Worm (Caenorhabditis elegans) whole organism, late embryonic: ENCODE results near the gene twk-6.
"Not testable (repeated sequence)": the region's sequence is repeated elsewhere in the genome, so short reads cannot be mapped to it uniquely, and the experiment has no call there.

Source experiments
- C08G9.2 ChIP-seq: sonication (generic microtip); optimal IDR thresholded peaks from 2 replicates; lab custom pipeline; 2016; ENCODE audit warnings: mild to moderate bottlenecking, missing genetic modification characterization, moderate library complexity, missing compliant biosample characterization
- C38D4.7 ChIP-seq: fragments of 200-800 bp; sonication (Bioruptor generic); optimal IDR thresholded peaks from 2 replicates; lab custom pipeline; 2018; ENCODE audit warnings: mild to moderate bottlenecking, missing genetic modification characterization, moderate library complexity, missing compliant biosample characterization
- K02D7.2 ChIP-seq: sonication (generic microtip); optimal IDR thresholded peaks from 2 replicates; lab custom pipeline; 2017; ENCODE audit warnings: mild to moderate bottlenecking, missing genetic modification characterization, missing compliant biosample characterization
- T23F11.4 ChIP-seq: fragments of 200-800 bp; sonication (Bioruptor generic); optimal IDR thresholded peaks from 2 replicates; lab custom pipeline; 2018; ENCODE audit warnings: mild to moderate bottlenecking, missing genetic modification characterization, missing compliant biosample characterization
- Y22D7AL.16 ChIP-seq: sonication (generic microtip); optimal IDR thresholded peaks from 2 replicates; lab custom pipeline; 2016; ENCODE audit warnings: missing genetic modification characterization, missing compliant biosample characterization
- ceh-14 ChIP-seq: sonication (generic microtip); optimal IDR thresholded peaks from 2 replicates; lab custom pipeline; 2016; ENCODE audit warnings: missing genotype, missing genetic modification characterization, missing compliant biosample characterization
- ceh-18 ChIP-seq: sonication (generic microtip); optimal IDR thresholded peaks from 2 replicates; lab custom pipeline; 2016; ENCODE audit warnings: missing genetic modification characterization, missing compliant biosample characterization
- ceh-22 ChIP-seq: sonication (generic microtip); optimal IDR thresholded peaks from 2 replicates; lab custom pipeline; 2017; ENCODE audit warnings: missing biosample characterization, missing genetic modification characterization
- ceh-30 ChIP-seq: fragments of 150-350 bp; optimal IDR thresholded peaks from 2 replicates; lab custom pipeline; 2014; ENCODE audit warnings: missing biosample characterization, missing genetic modification characterization
- ceh-31 ChIP-seq: sonication (generic microtip); optimal IDR thresholded peaks from 2 replicates; lab custom pipeline; 2016; ENCODE audit warnings: missing genetic modification characterization, missing compliant biosample characterization
- ceh-45 ChIP-seq: fragments of 200-800 bp; sonication (Bioruptor generic); IDR thresholded peaks from 2 replicates; pipeline ENCODE4 v1.3.6; 2022; ENCODE audit warnings: missing genetic modification reagents, missing genetic modification characterization, missing compliant biosample characterization
- ceh-48 ChIP-seq: sonication (generic microtip); optimal IDR thresholded peaks from 2 replicates; lab custom pipeline; 2016; ENCODE audit warnings: missing genetic modification characterization, inconsistent platforms, missing compliant biosample characterization
- che-1 ChIP-seq: sonication (generic microtip); optimal IDR thresholded peaks from 2 replicates; lab custom pipeline; 2016; ENCODE audit warnings: mild to moderate bottlenecking, missing genetic modification characterization, missing compliant biosample characterization
- dve-1 ChIP-seq: sonication (generic microtip); optimal IDR thresholded peaks from 2 replicates; lab custom pipeline; 2017; ENCODE audit warnings: antibody characterized with exemption, mild to moderate bottlenecking, missing genetic modification characterization, missing compliant biosample characterization
- elt-2 ChIP-seq: sonication (generic microtip); optimal IDR thresholded peaks from 2 replicates; lab custom pipeline; 2016; ENCODE audit warnings: missing genetic modification reagents, missing genetic modification characterization, missing compliant biosample characterization
- elt-4 ChIP-seq: sonication (generic microtip); optimal IDR thresholded peaks from 2 replicates; lab custom pipeline; 2016; ENCODE audit warnings: missing genetic modification characterization, missing compliant biosample characterization
- ets-4 ChIP-seq: sonication (generic microtip); optimal IDR thresholded peaks from 2 replicates; lab custom pipeline; 2016; ENCODE audit warnings: missing genetic modification characterization, missing compliant biosample characterization
- eyg-1 ChIP-seq: sonication (generic microtip); optimal IDR thresholded peaks from 2 replicates; lab custom pipeline; 2016; ENCODE audit warnings: missing genotype, missing genetic modification characterization, missing compliant biosample characterization
- fkh-6 ChIP-seq: sonication (generic microtip); optimal IDR thresholded peaks from 2 replicates; lab custom pipeline; 2016; ENCODE audit warnings: missing genetic modification characterization, missing compliant biosample characterization
- hlh-13 ChIP-seq: fragments of 200-800 bp; sonication (Bioruptor generic); optimal IDR thresholded peaks from 2 replicates; lab custom pipeline; 2018; ENCODE audit warnings: mild to moderate bottlenecking, missing genetic modification characterization, missing compliant biosample characterization
- hlh-15 ChIP-seq: sonication (generic microtip); optimal IDR thresholded peaks from 2 replicates; lab custom pipeline; 2016; ENCODE audit warnings: missing genetic modification characterization, missing compliant biosample characterization
- hlh-30 ChIP-seq: sonication (generic microtip); optimal IDR thresholded peaks from 2 replicates; lab custom pipeline; 2017; ENCODE audit warnings: antibody characterized with exemption, missing genetic modification characterization, missing compliant biosample characterization; ENCODE audit not compliant: insufficient read depth
- hlh-8 ChIP-seq: sonication (generic microtip); optimal IDR thresholded peaks from 2 replicates; lab custom pipeline; 2016; ENCODE audit warnings: missing genotype, missing genetic modification characterization, missing compliant biosample characterization
- lin-11 ChIP-seq: fragments of 200-800 bp; sonication (Bioruptor generic); optimal IDR thresholded peaks from 2 replicates; lab custom pipeline; 2018; ENCODE audit warnings: mild to moderate bottlenecking, missing genetic modification characterization, missing compliant biosample characterization
- madf-2 ChIP-seq: sonication (generic microtip); optimal IDR thresholded peaks from 2 replicates; lab custom pipeline; 2017; ENCODE audit warnings: missing genetic modification characterization, missing compliant biosample characterization
- mec-3 ChIP-seq: sonication (generic microtip); optimal IDR thresholded peaks from 2 replicates; lab custom pipeline; 2016; ENCODE audit warnings: borderline replicate concordance, missing genetic modification characterization, missing compliant biosample characterization
- nfya-1 ChIP-seq: sonication (generic microtip); optimal IDR thresholded peaks from 2 replicates; lab custom pipeline; 2017; ENCODE audit warnings: missing genetic modification characterization, mild to moderate bottlenecking, missing compliant biosample characterization, antibody characterized with exemption, moderate library complexity
- npax-4 ChIP-seq: sonication (generic microtip); optimal IDR thresholded peaks from 2 replicates; lab custom pipeline; 2016; ENCODE audit warnings: missing genetic modification characterization, missing compliant biosample characterization
- pag-3 ChIP-seq: sonication (generic microtip); optimal IDR thresholded peaks from 2 replicates; lab custom pipeline; 2016; ENCODE audit warnings: missing compliant biosample characterization, missing genetic modification characterization, borderline replicate concordance
- pat-9 ChIP-seq: fragments of 200-800 bp; sonication (Bioruptor generic); optimal IDR thresholded peaks from 2 replicates; lab custom pipeline; 2018; ENCODE audit warnings: mild to moderate bottlenecking, missing genetic modification characterization, moderate library complexity, missing compliant biosample characterization
- pha-2 ChIP-seq: sonication (generic microtip); optimal IDR thresholded peaks from 2 replicates; lab custom pipeline; 2017; ENCODE audit warnings: mild to moderate bottlenecking, missing genetic modification characterization, missing compliant biosample characterization
- pha-4 ChIP-seq: fragments of 150-350 bp; optimal IDR thresholded peaks from 2 replicates; lab custom pipeline; 2018; ENCODE audit warnings: missing biosample characterization, missing genetic modification reagents, missing genetic modification characterization
- pqm-1 ChIP-seq: sonication (generic microtip); optimal IDR thresholded peaks from 2 replicates; lab custom pipeline; 2016; ENCODE audit warnings: missing genetic modification characterization, missing compliant biosample characterization
- ref-2 ChIP-seq: sonication (generic microtip); optimal IDR thresholded peaks from 2 replicates; lab custom pipeline; 2016; ENCODE audit warnings: missing genetic modification characterization, missing compliant biosample characterization
- sdc-2 ChIP-seq: sonication (generic microtip); optimal IDR thresholded peaks from 2 replicates; lab custom pipeline; 2016; ENCODE audit warnings: missing genotype, missing genetic modification characterization, missing compliant biosample characterization
- sox-4 ChIP-seq: sonication (generic microtip); optimal IDR thresholded peaks from 2 replicates; lab custom pipeline; 2017; ENCODE audit warnings: mild to moderate bottlenecking, missing genetic modification characterization, inconsistent platforms, missing compliant biosample characterization
- tbx-2 ChIP-seq: sonication (generic microtip); optimal IDR thresholded peaks from 2 replicates; lab custom pipeline; 2016; ENCODE audit warnings: missing genetic modification characterization, missing compliant biosample characterization
- unc-42 ChIP-seq: sonication (generic microtip); optimal IDR thresholded peaks from 2 replicates; lab custom pipeline; 2016; ENCODE audit warnings: missing genotype, missing genetic modification characterization, missing compliant biosample characterization
- unc-55 ChIP-seq: sonication (generic microtip); optimal IDR thresholded peaks from 2 replicates; lab custom pipeline; 2017; ENCODE audit warnings: missing biosample characterization, missing genetic modification reagents, missing genetic modification characterization
- unc-86 ChIP-seq: sonication (generic microtip); optimal IDR thresholded peaks from 2 replicates; lab custom pipeline; 2016; ENCODE audit warnings: missing genetic modification characterization, missing compliant biosample characterization
- zip-5 ChIP-seq: sonication (generic microtip); optimal IDR thresholded peaks from 2 replicates; lab custom pipeline; 2016; ENCODE audit warnings: missing genetic modification characterization, missing compliant biosample characterization
- ztf-16 ChIP-seq: sonication (generic microtip); optimal IDR thresholded peaks from 2 replicates; lab custom pipeline; 2017; ENCODE audit warnings: missing genetic modification characterization, missing compliant biosample characterization

twk-6 gene

ce11 chrIII:4742620-4743019, at the start of gene twk-6:
TSS of gene twk-6 (plus strand) at chrIII:4742920.
- not testable (repeated sequence) for TF ChIP-seq ceh-22, ets-4, mec-3 (tag; lab: Kevin White, UChicago)

ce11 chrIII:4693281-4693680, 49.4 kb upstream of the twk-6 start, which contains the start of gene nifk-1:
TSS of gene nifk-1 (minus strand) at chrIII:4693307.
- TF ChIP-seq nfya-1 (tag; lab: Kevin White, UChicago) (peak; percentile 70), sox-4 (tag; lab: Kevin White, UChicago) (no peak), ceh-30 (tag; lab: Kevin White, UChicago) (no peak), pqm-1 (tag; lab: Kevin White, UChicago) (no peak), ceh-18 (peak; percentile 14), pha-2 (no peak), Y22D7AL.16 (tag; lab: Kevin White, UChicago) (no peak), ztf-16 (tag; lab: Kevin White, UChicago) (peak; percentile 5), ets-4 (tag; lab: Kevin White, UChicago) (peak; percentile 16), elt-2 (tag; lab: Kevin White, UChicago) (peak; percentile 63), hlh-15 (tag; lab: Kevin White, UChicago) (no peak), pag-3 (tag; lab: Kevin White, UChicago) (no peak), elt-4 (tag; lab: Kevin White, UChicago) (no peak), che-1 (tag; lab: Kevin White, UChicago) (no peak), C38D4.7 (GFP tag; lab: Kevin White, UChicago) (no peak), pha-4 (tag; lab: Kevin White, UChicago) (no peak), K02D7.2 (tag; lab: Kevin White, UChicago) (no peak), sdc-2 (tag; lab: Kevin White, UChicago) (no peak), T23F11.4 (GFP tag; lab: Kevin White, UChicago) (no peak), hlh-13 (GFP tag; lab: Kevin White, UChicago) (no peak), mec-3 (tag; lab: Kevin White, UChicago) (no peak), ref-2 (tag; lab: Kevin White, UChicago) (no peak), eyg-1 (tag; lab: Kevin White, UChicago) (no peak), ceh-45 (GFP tag; lab: Robert Waterston, UW) (no peak), ceh-14 (tag; lab: Kevin White, UChicago) (no peak), hlh-8 (tag; lab: Kevin White, UChicago) (no peak), lin-11 (tag; lab: Kevin White, UChicago) (no peak), pat-9 (no peak), hlh-30 (tag; lab: Kevin White, UChicago) (no peak), ceh-22 (tag; lab: Kevin White, UChicago) (no peak), ceh-31 (peak; percentile 23), tbx-2 (tag; lab: Kevin White, UChicago) (peak; percentile 50), unc-42 (tag; lab: Kevin White, UChicago) (peak; percentile 29), dve-1 (tag; lab: Kevin White, UChicago) (no peak), unc-86 (tag; lab: Kevin White, UChicago) (no peak), fkh-6 (tag; lab: Kevin White, UChicago) (no peak), unc-55 (GFP tag; lab: Kevin White, UChicago) (no peak), madf-2 (tag; lab: Kevin White, UChicago) (no peak), ceh-48 (no peak)

ce11 chrIII:4693695-4694094, 49.0 kb upstream of the twk-6 start, which contains the start of gene T04A8.8:
TSS of gene T04A8.8 (plus strand) at chrIII:4693995.
- TF ChIP-seq sox-4 (tag; lab: Kevin White, UChicago) = no peak
- no peak for TF ChIP-seq pag-3 (tag; lab: Kevin White, UChicago)
- no peak for TF ChIP-seq C08G9.2 (tag; lab: Kevin White, UChicago)
- no peak for TF ChIP-seq K02D7.2 (tag; lab: Kevin White, UChicago)
- TF ChIP-seq unc-42 (tag; lab: Kevin White, UChicago) = no peak
- TF ChIP-seq npax-4 = no peak
- TF ChIP-seq ceh-31 = no peak
- TF ChIP-seq ceh-48 = no peak
- no peak for TF ChIP-seq eyg-1 (tag; lab: Kevin White, UChicago)
- no peak for TF ChIP-seq elt-2 (tag; lab: Kevin White, UChicago)
- no peak for TF ChIP-seq zip-5
- no peak for TF ChIP-seq lin-11 (tag; lab: Kevin White, UChicago)
- no peak for TF ChIP-seq unc-55 (GFP tag; lab: Kevin White, UChicago)
- no peak for TF ChIP-seq ceh-45 (GFP tag; lab: Robert Waterston, UW)
- TF ChIP-seq T23F11.4 (GFP tag; lab: Kevin White, UChicago) = no peak
